Fruit fly (Drosophila melanogaster): ENCODE data around the gene Sox21b.

- no peak for TF ChIP-seq HLH4C (GFP tag; IDR thresholded peaks at IDR 0.05; ENCODE audit: partially characterized antibody)
- TF ChIP-seq CG11723 (GFP tag; optimal IDR thresholded peaks at IDR 0.05), result no peak
- no peak for TF ChIP-seq tup (GFP tag; optimal IDR thresholded peaks at IDR 0.05)
- no peak for TF ChIP-seq Kr (GFP tag; optimal IDR thresholded peaks at IDR 0.05)
- TF ChIP-seq CG6654 (GFP tag; optimal IDR thresholded peaks at IDR 0.05), result no peak
- TF ChIP-seq Dp (GFP tag; optimal IDR thresholded peaks at IDR 0.05), result no peak
Measured at dm6 chr3L:14101421-14102130, 29.5 kb downstream of the Sox21b start.
